In the genomic region with DNA sequence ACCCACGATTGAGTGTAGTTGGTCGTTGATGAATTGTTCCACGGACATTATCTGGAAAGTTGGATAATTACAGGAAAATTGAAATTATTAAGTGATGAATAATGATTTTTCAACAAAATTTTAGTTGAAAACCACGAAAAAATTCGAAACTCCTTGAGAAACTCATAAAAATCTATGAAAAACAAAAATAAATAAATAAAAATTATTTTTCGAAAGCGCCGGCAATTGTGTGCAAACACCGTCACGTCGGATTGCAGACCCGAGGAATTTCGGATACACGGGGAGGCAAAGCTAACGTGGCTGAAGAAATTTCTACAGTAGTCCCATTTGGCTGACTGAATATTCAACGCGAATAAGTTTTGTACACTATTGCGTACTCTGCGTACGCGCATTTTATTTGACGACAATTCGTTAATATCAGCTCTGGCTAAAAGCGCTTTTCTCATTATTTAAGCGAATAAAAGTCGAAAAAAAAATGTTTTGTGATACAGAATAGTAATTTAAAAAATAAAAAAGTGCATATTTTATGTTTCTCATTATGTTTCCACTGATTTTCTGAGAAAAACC, we compare ENCODE assay signal across 1 worm cellular context.
TF ChIP-seq lines count a peak whose summit lies in the region.

mog-4 (minus strand) TSS at position 51 of the 567 bp plus-strand sequence.

TF ChIP-seq in whole organism, L1 larva, 84 proteins besides CTCF, POLR2A, EP300 and RAD21 (continued from another document):
- TF ChIP-seq unc-130 (tag; optimal IDR thresholded peaks at IDR 0.05; lab: Kevin White, UChicago) (peak; percentile 81), Y116A8C.19 (tag; optimal IDR thresholded peaks at IDR 0.05; lab: Kevin White, UChicago; ENCODE audit: borderline replicate concordance) (peak; percentile 59), ceh-8 (GFP tag; optimal IDR thresholded peaks at IDR 0.05; lab: Kevin White, UChicago) (peak; percentile 95), rnt-1 (tag; optimal IDR thresholded peaks at IDR 0.05; lab: Kevin White, UChicago) (peak; percentile 96), hlh-4 (tag; optimal IDR thresholded peaks at IDR 0.05; lab: Kevin White, UChicago) (peak; percentile 67), egl-13 (tag; optimal IDR thresholded peaks at IDR 0.05; lab: Kevin White, UChicago) (peak; percentile 96), skn-1 (tag; optimal IDR thresholded peaks at IDR 0.05; lab: Kevin White, UChicago) (peak; percentile 33), fkh-10 (GFP tag; optimal IDR thresholded peaks at IDR 0.05; lab: Kevin White, UChicago) (peak; percentile 65), ztf-4 (tag; optimal IDR thresholded peaks at IDR 0.05; lab: Kevin White, UChicago) (peak; percentile 63), isw-1 (GFP tag; IDR thresholded peaks at IDR 0.05; lab: Robert Waterston, UW) (peak; percentile 100), ceh-90 (tag; optimal IDR thresholded peaks at IDR 0.05; lab: Kevin White, UChicago) (peak; percentile 82), aly-2 (tag; optimal IDR thresholded peaks at IDR 0.05; lab: Kevin White, UChicago) (peak; percentile 45)
